Worm (Caenorhabditis elegans) whole organism, midembryonic: ENCODE measurements around the gene F59A1.11.

Source experiments
- T22C8.4 ChIP-seq: fragments of 200-800 bp; sonication (Bioruptor generic); IDR thresholded peaks from 2 replicates; pipeline ENCODE4 v1.3.6; 2022; ENCODE audit warnings: missing genetic modification characterization, missing compliant biosample characterization
- cog-1 ChIP-seq: sonication (generic microtip); optimal IDR thresholded peaks from 2 replicates; lab custom pipeline; 2016; ENCODE audit warnings: missing genetic modification characterization, missing compliant biosample characterization
- flt-1 ChIP-seq: fragments of 200-800 bp; sonication (Bioruptor generic); IDR thresholded peaks from 2 replicates; pipeline ENCODE4 v1.3.6; 2022; ENCODE audit warnings: missing genetic modification characterization, missing compliant biosample characterization
- klf-2 ChIP-seq: fragments of 200-800 bp; sonication (Bioruptor generic); conservative IDR thresholded peaks from 2 replicates; pipeline ENCODE4 v1.3.6; 2022; ENCODE audit warnings: missing genetic modification reagents, missing genetic modification characterization, missing compliant biosample characterization
- med-1 ChIP-seq: sonication (generic microtip); optimal IDR thresholded peaks from 2 replicates; lab custom pipeline; 2017; ENCODE audit warnings: missing genetic modification characterization, mild to moderate bottlenecking, missing compliant biosample characterization, antibody characterized with exemption, missing genetic modification reagents; ENCODE audit not compliant: insufficient read depth
- ref-1 ChIP-seq: fragments of 200-800 bp; sonication (Bioruptor generic); conservative IDR thresholded peaks from 2 replicates; pipeline ENCODE4 v1.3.6; 2022; ENCODE audit warnings: missing genetic modification reagents, missing genetic modification characterization, missing compliant biosample characterization
- tab-1 ChIP-seq: fragments of 200-800 bp; sonication (Bioruptor generic); IDR thresholded peaks from 2 replicates; pipeline ENCODE4 v1.3.6; 2022; ENCODE audit warnings: missing genetic modification characterization, missing compliant biosample characterization
- ztf-23 ChIP-seq: fragments of 200-800 bp; sonication (Bioruptor generic); IDR thresholded peaks from 2 replicates; pipeline ENCODE4 v1.3.6; 2022; ENCODE audit warnings: missing genetic modification reagents, missing genetic modification characterization, missing compliant biosample characterization
- ztf-29 ChIP-seq: fragments of 200-800 bp; sonication (Bioruptor generic); IDR thresholded peaks from 2 replicates; pipeline ENCODE4 v1.3.6; 2022; ENCODE audit warnings: missing genetic modification reagents, missing genetic modification characterization, missing compliant biosample characterization

The F59A1.11 gene

ce11 chrV:17650427-17650826 lies 15.4 kb downstream of the F59A1.11 start, which contains the start of gene fbxa-192:
TSS of gene fbxa-192 (minus strand) at chrV:17650527.
- no peak for TF ChIP-seq klf-2
- TF ChIP-seq ztf-29 = no peak
- no peak for TF ChIP-seq cog-1 (tag; lab: Kevin White, UChicago)
- TF ChIP-seq ref-1 (GFP tag; lab: Robert Waterston, UW) = no peak
- no peak for TF ChIP-seq tab-1 (GFP tag; lab: Robert Waterston, UW)
- TF ChIP-seq T22C8.4 (GFP tag; lab: Robert Waterston, UW) = no peak
- TF ChIP-seq flt-1 (GFP tag; lab: Robert Waterston, UW) = no peak
- no peak for TF ChIP-seq med-1
- TF ChIP-seq ztf-23 (GFP tag; lab: Robert Waterston, UW) = no peak

- TF ChIP-seq flt-1 (GFP tag; lab: Robert Waterston, UW) (no peak), tab-1 (GFP tag; lab: Robert Waterston, UW) (no peak), ztf-29 (no peak), klf-2 (no peak), ref-1 (GFP tag; lab: Robert Waterston, UW) (no peak), T22C8.4 (GFP tag; lab: Robert Waterston, UW) (no peak), cog-1 (tag; lab: Kevin White, UChicago) (no peak), med-1 (no peak), ztf-23 (GFP tag; lab: Robert Waterston, UW) (no peak)
Observed at ce11 chrV:17628566-17628965, 37.2 kb downstream of the F59A1.11 start, which contains the start of gene F57G4.10. TSS of gene F57G4.10 (plus strand) at chrV:17628866.

- no peak for TF ChIP-seq ztf-29
- no peak for TF ChIP-seq T22C8.4 (GFP tag; lab: Robert Waterston, UW)
- TF ChIP-seq med-1 = no peak
- no peak for TF ChIP-seq tab-1 (GFP tag; lab: Robert Waterston, UW)
- TF ChIP-seq ref-1 (GFP tag; lab: Robert Waterston, UW) = no peak
- no peak for TF ChIP-seq cog-1 (tag; lab: Kevin White, UChicago)
- TF ChIP-seq ztf-23 (GFP tag; lab: Robert Waterston, UW) = no peak
- TF ChIP-seq flt-1 (GFP tag; lab: Robert Waterston, UW) = no peak
- no peak for TF ChIP-seq klf-2
Observed at ce11 chrV:17624906-17625305, 40.9 kb downstream of the F59A1.11 start, which contains the start of gene F57G4.11. TSS of gene F57G4.11 (plus strand) at chrV:17625206.

ce11 chrV:17623230-17623629 lies 42.6 kb downstream of the F59A1.11 start, which contains the start of gene F57G4.1:
TSS of gene F57G4.1 (plus strand) at chrV:17623530.
- TF ChIP-seq med-1 (no peak), tab-1 (GFP tag; lab: Robert Waterston, UW) (no peak), ref-1 (GFP tag; lab: Robert Waterston, UW) (no peak), cog-1 (tag; lab: Kevin White, UChicago) (no peak), T22C8.4 (GFP tag; lab: Robert Waterston, UW) (no peak), flt-1 (GFP tag; lab: Robert Waterston, UW) (no peak), klf-2 (no peak)

- TF ChIP-seq tab-1 (GFP tag; lab: Robert Waterston, UW) (no peak), ztf-29 (no peak), med-1 (no peak), cog-1 (tag; lab: Kevin White, UChicago) (no peak), T22C8.4 (GFP tag; lab: Robert Waterston, UW) (no peak), klf-2 (no peak), flt-1 (GFP tag; lab: Robert Waterston, UW) (no peak)
Observed at ce11 chrV:17620266-17620665, 45.5 kb downstream of the F59A1.11 start, which contains the start of gene Y6G8.8. TSS of gene Y6G8.8 (plus strand) at chrV:17620566.

ce11 chrV:17616807-17617206 lies 49.0 kb downstream of the F59A1.11 start, which contains the start of gene Y6G8.6:
TSS of gene Y6G8.6 (minus strand) at chrV:17616904.
- TF ChIP-seq ztf-23 (GFP tag; lab: Robert Waterston, UW) = no peak
- TF ChIP-seq med-1 = no peak
- no peak for TF ChIP-seq ztf-29
- TF ChIP-seq T22C8.4 (GFP tag; lab: Robert Waterston, UW) = no peak
- TF ChIP-seq ref-1 (GFP tag; lab: Robert Waterston, UW) = no peak
- TF ChIP-seq klf-2 = no peak
- TF ChIP-seq flt-1 (GFP tag; lab: Robert Waterston, UW) = no peak
- TF ChIP-seq cog-1 (tag; lab: Kevin White, UChicago) = no peak
- no peak for TF ChIP-seq tab-1 (GFP tag; lab: Robert Waterston, UW)

- TF ChIP-seq ztf-29 = no peak
- no peak for TF ChIP-seq tab-1 (GFP tag; lab: Robert Waterston, UW)
- no peak for TF ChIP-seq ztf-23 (GFP tag; lab: Robert Waterston, UW)
- TF ChIP-seq klf-2 = no peak
- TF ChIP-seq cog-1 (tag; lab: Kevin White, UChicago) = no peak
- no peak for TF ChIP-seq ref-1 (GFP tag; lab: Robert Waterston, UW)
Observed at ce11 chrV:17615609-17616008, 50.2 kb downstream of the F59A1.11 start, which contains the start of gene Y6G8.5. TSS of gene Y6G8.5 (minus strand) at chrV:17615709.

- TF ChIP-seq klf-2 = no peak
Observed at ce11 chrV:17614251-17614650, 51.6 kb downstream of the F59A1.11 start, which contains the start of gene Y6G8.14. TSS of gene Y6G8.14 (minus strand) at chrV:17614351.
